Fruit fly (Drosophila melanogaster) S2 (cell line): ENCODE results near the gene Ocho.

Experiments
- CG8478 ChIP-seq: fragments of >200 bp; optimal IDR thresholded peaks from 2 replicates; lab custom pipeline; 2018
- CTCF ChIP-seq, 2 experiments: fragments of >200 bp; optimal IDR thresholded peaks; 2 replicates each; lab custom pipeline; 2018

The Ocho gene

dm6 chr3L:14966199-14966858, 8.3 kb upstream of the Ocho start:
- TF ChIP-seq CTCF (optimal IDR thresholded peaks at IDR 0.05; lab: Kevin White, UChicago) (no peak), CG8478 (lab: Kevin White, UChicago) (no peak)

- TF ChIP-seq CTCF (optimal IDR thresholded peaks at IDR 0.05; lab: Kevin White, UChicago) (no peak), CG8478 (lab: Kevin White, UChicago) (no peak)
Observed at dm6 chr3L:14967691-14968538, 6.7 kb upstream of the Ocho start.

dm6 chr3L:14968553-14968952, 6.1 kb upstream of the Ocho start:
- TF ChIP-seq CG8478 (lab: Kevin White, UChicago) = no peak

- no peak for TF ChIP-seq CG8478 (lab: Kevin White, UChicago)
- TF ChIP-seq CTCF (optimal IDR thresholded peaks at IDR 0.05; lab: Kevin White, UChicago) = no peak
Observed at dm6 chr3L:14969171-14969570, 5.5 kb upstream of the Ocho start, which contains the start of gene Tom. Tom (plus strand) TSS chr3L:14969344.

- no peak for TF ChIP-seq CTCF (optimal IDR thresholded peaks at IDR 0.05; lab: Kevin White, UChicago)
- TF ChIP-seq CG8478 (lab: Kevin White, UChicago) = no peak
Observed at dm6 chr3L:14970213-14970612, 4.4 kb upstream of the Ocho start.

- TF ChIP-seq CG8478 (lab: Kevin White, UChicago) (no peak), CTCF (optimal IDR thresholded peaks at IDR 0.05; lab: Kevin White, UChicago) (no peak)
Observed at dm6 chr3L:14971893-14972624, 2.6 kb upstream of the Ocho start.

dm6 chr3L:14972625-14973250, 1.9 kb upstream of the Ocho start, which contains the start of gene Brd:
Brd (plus strand) TSS chr3L:14972667.
- no peak for TF ChIP-seq CTCF (optimal IDR thresholded peaks at IDR 0.05; lab: Kevin White, UChicago)
- TF ChIP-seq CG8478 (lab: Kevin White, UChicago) = no peak

dm6 chr3L:14973251-14973625, 1.4 kb upstream of the Ocho start:
- TF ChIP-seq CTCF (optimal IDR thresholded peaks at IDR 0.05; lab: Kevin White, UChicago) (no peak), CG8478 (lab: Kevin White, UChicago) (no peak)

- TF ChIP-seq CG8478 (lab: Kevin White, UChicago) (no peak), CTCF (optimal IDR thresholded peaks at IDR 0.05; lab: Kevin White, UChicago) (no peak)
Observed at dm6 chr3L:14974952-14975351, 304 bp downstream of the Ocho start.

- TF ChIP-seq CTCF (optimal IDR thresholded peaks at IDR 0.05; lab: Kevin White, UChicago) (no peak), CG8478 (lab: Kevin White, UChicago) (no peak)
Observed at dm6 chr3L:14976026-14976425, 1.4 kb downstream of the Ocho start.

dm6 chr3L:14977536-14978495, 3.2 kb downstream of the Ocho start:
- TF ChIP-seq CTCF (optimal IDR thresholded peaks at IDR 0.05; lab: Kevin White, UChicago) (no peak), CG8478 (lab: Kevin White, UChicago) (no peak)

dm6 chr3L:14978496-14978894, 3.8 kb downstream of the Ocho start:
- TF ChIP-seq CTCF (optimal IDR thresholded peaks at IDR 0.05; lab: Kevin White, UChicago) (no peak), CG8478 (lab: Kevin White, UChicago) (no peak)

- no peak for TF ChIP-seq CG8478 (lab: Kevin White, UChicago)
- TF ChIP-seq CTCF (optimal IDR thresholded peaks at IDR 0.05; lab: Kevin White, UChicago) = no peak
Observed at dm6 chr3L:14979332-14979731, 4.7 kb downstream of the Ocho start, which contains the start of gene CG3349. CG3349 (plus strand) TSS chr3L:14979620.
